Worm (Caenorhabditis elegans): Measurements from ENCODE around the gene ZK180.8.
A peak's percentile ranks its signal among the peaks of the same experiment; 100 is the strongest.

Gene ZK180.8

ce11 chrIV:4469770-4470709 is 41.5 kb downstream of the ZK180.8 start (continued):
- TF ChIP-seq pbrm-1 (GFP tag; IDR thresholded peaks at IDR 0.05), result peak; percentile 50; the same call in 1 of the 2 replicates
- TF ChIP-seq ztf-18 (tag; optimal IDR thresholded peaks at IDR 0.05), result peak; percentile 43
- TF ChIP-seq lsy-27 (tag; optimal IDR thresholded peaks at IDR 0.05; ENCODE audit: borderline replicate concordance, insufficient read depth), result no peak
- peak; percentile 35; the same call in 1 of the 2 replicates for TF ChIP-seq cebp-1 (GFP tag; IDR thresholded peaks at IDR 0.05)
- peak; percentile 80 for TF ChIP-seq cebp-1 (tag; optimal IDR thresholded peaks at IDR 0.05)
- no peak for TF ChIP-seq ceh-58 (GFP tag; IDR thresholded peaks at IDR 0.05)
- 0 out of 2 replicates have a peak, but pooled peaks have one; percentile 24 for TF ChIP-seq ztf-28 (GFP tag; IDR thresholded peaks at IDR 0.05)
- no peak for TF ChIP-seq nhr-179 (tag; optimal IDR thresholded peaks at IDR 0.05)
- no peak for TF ChIP-seq ztf-6 (GFP tag; IDR thresholded peaks at IDR 0.05)
- TF ChIP-seq nfya-1 (tag; optimal IDR thresholded peaks at IDR 0.05; ENCODE audit: borderline replicate concordance, insufficient read depth), result no peak
- TF ChIP-seq B0035.1 (tag; optimal IDR thresholded peaks at IDR 0.05), result no peak
- peak; percentile 67; the same call in 1 of the 2 replicates for TF ChIP-seq lin-26 (GFP tag; IDR thresholded peaks at IDR 0.05)
- no peak for TF ChIP-seq let-526 (GFP tag; IDR thresholded peaks at IDR 0.05)
- TF ChIP-seq lsl-1 (GFP tag; optimal IDR thresholded peaks at IDR 0.05), result peak; percentile 22
- peak; percentile 15 for TF ChIP-seq lin-40 (tag; optimal IDR thresholded peaks at IDR 0.05)
- TF ChIP-seq xnd-1 (tag; optimal IDR thresholded peaks at IDR 0.05), result no peak
- TF ChIP-seq dpl-1 (GFP tag; optimal IDR thresholded peaks at IDR 0.05), result no peak
- no peak for TF ChIP-seq nhr-120 (GFP tag; IDR thresholded peaks at IDR 0.05)
- TF ChIP-seq madf-8 (GFP tag; conservative IDR thresholded peaks at IDR 0.05), result no peak
- peak; percentile 47; the same call in 1 of the 2 replicates for TF ChIP-seq madf-6 (GFP tag; IDR thresholded peaks at IDR 0.05)
- no peak for TF ChIP-seq F57A8.1 (GFP tag; optimal IDR thresholded peaks at IDR 0.05)
- peak; percentile 42; the same call in 1 of the 2 replicates for TF ChIP-seq lir-1 (GFP tag; conservative IDR thresholded peaks at IDR 0.05)
- no peak for TF ChIP-seq ceh-91 (GFP tag; IDR thresholded peaks at IDR 0.05)
- TF ChIP-seq F52B5.7 (tag; optimal IDR thresholded peaks at IDR 0.05), result peak; percentile 79
- no peak for TF ChIP-seq snpc-1.3 (tag; optimal IDR thresholded peaks at IDR 0.05; ENCODE audit: insufficient read depth)
- TF ChIP-seq hmg-20 (GFP tag; IDR thresholded peaks at IDR 0.05), result no peak
- peak; percentile 7 for TF ChIP-seq akir-1 (GFP tag; optimal IDR thresholded peaks at IDR 0.05)
- no peak; the same call in 1 of the 2 replicates for TF ChIP-seq Y56A3A.18 (GFP tag; IDR thresholded peaks at IDR 0.05)
- TF ChIP-seq Y53G8AR.9 (GFP tag; conservative IDR thresholded peaks at IDR 0.05), result no peak; the same call in none of the 2 replicates
- TF ChIP-seq T07F8.4 (tag; optimal IDR thresholded peaks at IDR 0.05), result no peak
- no peak for TF ChIP-seq madf-3 (GFP tag; IDR thresholded peaks at IDR 0.05)
- peak; percentile 8; the same call in 1 of the 2 replicates for TF ChIP-seq ekl-4 (GFP tag; IDR thresholded peaks at IDR 0.05)
- 0 out of 2 replicates have a peak, but pooled peaks have one; percentile 8 for TF ChIP-seq Y79H2A.3 (GFP tag; conservative IDR thresholded peaks at IDR 0.05)
- no peak for TF ChIP-seq efl-1 (GFP tag; optimal IDR thresholded peaks at IDR 0.05)
- TF ChIP-seq hsf-1 (GFP tag; IDR thresholded peaks at IDR 0.05), result no peak
- TF ChIP-seq D2030.7 (GFP tag; IDR thresholded peaks at IDR 0.05), result no peak
- TF ChIP-seq ccch-3 (GFP tag; optimal IDR thresholded peaks at IDR 0.05), result no peak
- TF ChIP-seq fkh-3 (tag; optimal IDR thresholded peaks at IDR 0.05), result no peak
- TF ChIP-seq unc-62 (GFP tag; optimal IDR thresholded peaks at IDR 0.05), result no peak
- TF ChIP-seq ZK185.1 (tag; optimal IDR thresholded peaks at IDR 0.05; ENCODE audit: poor library complexity, severe bottlenecking), result no peak
- TF ChIP-seq mel-28 (tag; optimal IDR thresholded peaks at IDR 0.05; ENCODE audit: borderline replicate concordance), result peak; percentile 15
- peak; percentile 62 for TF ChIP-seq tbp1 (GFP tag; optimal IDR thresholded peaks at IDR 0.05)
- TF ChIP-seq ceh-40 (GFP tag; IDR thresholded peaks at IDR 0.05), result 0 out of 2 replicates have a peak, but pooled peaks have one; percentile 43
- 0 out of 2 replicates have a peak, but pooled peaks have one; percentile 37 for TF ChIP-seq Y67H2A.10 (GFP tag; conservative IDR thresholded peaks at IDR 0.05)
- no peak for TF ChIP-seq mes-4 (tag; optimal IDR thresholded peaks at IDR 0.05)

Data from whole organism, young adult.